Fruit fly (Drosophila melanogaster) whole organism, pupa: Measurements from ENCODE around the gene cm.

Source experiments
- CG17806 ChIP-seq: fragments of 200-800 bp; sonication (Bioruptor generic); optimal IDR thresholded peaks from 2 replicates; lab custom pipeline; 2018; ENCODE audit warnings: missing biosample characterization, mild to moderate bottlenecking, missing genetic modification characterization, moderate library complexity
- CG32121 ChIP-seq: fragments of 200-800 bp; sonication (Bioruptor generic); IDR thresholded peaks from 2 replicates; pipeline ENCODE4 v1.3.6; 2022; ENCODE audit warnings: missing biosample characterization, missing genetic modification characterization
- CG34367 ChIP-seq: fragments of 200-800 bp; sonication (Bioruptor generic); optimal IDR thresholded peaks from 2 replicates; lab custom pipeline; 2018; ENCODE audit warnings: missing biosample characterization, mild to moderate bottlenecking, missing genetic modification characterization
- CG8159 ChIP-seq: fragments of 200-800 bp; sonication (Bioruptor generic); optimal IDR thresholded peaks from 3 replicates; lab custom pipeline; 2018; ENCODE audit warnings: missing biosample characterization, mild to moderate bottlenecking, missing genetic modification characterization, moderate library complexity
- rn ChIP-seq: fragments of 200-800 bp; sonication (Bioruptor generic); IDR thresholded peaks from 2 replicates; pipeline ENCODE4 v1.3.6; 2022; ENCODE audit warnings: missing biosample characterization, missing genetic modification characterization

dm6 chrX:6996965-6997652, 13.8 kb downstream of the cm start:
- TF ChIP-seq CG32121 (GFP tag; lab: Robert Waterston, UW), result no peak
- no peak for TF ChIP-seq rn (GFP tag; lab: Robert Waterston, UW)
- no peak for TF ChIP-seq CG8159
- no peak for TF ChIP-seq CG34367
- TF ChIP-seq CG17806 (tag; lab: Kevin White, UChicago), result no peak
